Worm (Caenorhabditis elegans): ENCODE results near the gene R11A8.1.

R11A8.1 gene

DNA sequence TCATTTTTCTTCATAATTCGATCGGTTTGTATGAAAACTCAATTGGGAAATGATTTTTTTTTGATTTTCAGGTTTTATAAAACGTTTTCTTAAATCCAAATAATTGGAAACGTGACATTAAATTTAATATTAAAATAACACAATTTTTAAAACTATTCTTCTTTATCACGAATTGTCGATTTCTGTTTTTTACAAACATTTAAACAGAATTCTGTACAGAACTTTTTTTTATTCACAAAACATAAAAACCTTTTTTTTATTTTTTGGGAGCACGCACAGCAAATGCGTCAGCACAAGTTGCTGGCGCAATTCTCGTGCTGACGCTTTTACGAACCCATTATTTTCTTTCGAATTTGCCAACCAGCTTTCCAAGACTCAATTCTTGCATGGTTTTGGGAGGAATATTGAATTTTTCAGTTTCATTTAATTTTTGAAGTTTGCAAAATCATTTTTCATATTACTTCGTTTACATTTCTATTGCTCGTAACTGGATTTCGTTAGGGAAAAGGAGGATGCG is 16.9 kb upstream of the R11A8.1 start, which contains the start of gene mpz-5 (continued):
- TF ChIP-seq egl-27 (tag; optimal IDR thresholded peaks at IDR 0.05) (no peak), ceh-62 (tag; optimal IDR thresholded peaks at IDR 0.05) (no peak), hlh-11 (tag; optimal IDR thresholded peaks at IDR 0.05) (peak; percentile 55), hif-1 (tag; optimal IDR thresholded peaks at IDR 0.05) (peak in 1 of 2 experiments; percentile 37), hmg-1.1 (GFP tag; IDR thresholded peaks at IDR 0.05) (peak; percentile 61; the same call in 1 of the 2 replicates), daf-12 (tag; optimal IDR thresholded peaks at IDR 0.05) (no peak), ztf-7 (tag; optimal IDR thresholded peaks at IDR 0.05) (peak; percentile 54), nhr-237 (tag; optimal IDR thresholded peaks at IDR 0.05) (no peak), arid-1 (GFP tag; conservative IDR thresholded peaks at IDR 0.05) (no peak), rbr-2 (tag; optimal IDR thresholded peaks at IDR 0.05) (peak; percentile 75)

DNA sequence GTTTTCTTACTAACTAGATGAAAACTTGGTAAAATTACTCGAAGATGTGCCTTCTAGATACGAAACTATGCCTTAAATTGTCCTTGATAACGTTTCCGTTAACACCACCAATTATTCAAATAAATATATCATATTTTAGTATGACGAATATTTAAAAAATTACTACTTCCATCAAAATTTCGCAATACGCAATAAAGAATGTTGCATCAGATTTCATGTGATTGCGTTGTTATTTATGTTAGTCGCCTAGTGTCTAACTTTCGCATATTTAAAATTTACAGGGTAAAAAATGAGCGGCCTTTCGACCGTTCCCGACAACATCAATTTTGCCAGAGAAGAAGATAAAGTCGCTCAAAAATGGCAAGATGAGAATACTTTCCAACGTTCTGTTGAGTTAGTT is 11.4 kb upstream of the R11A8.1 start, which contains the start of gene iars-1:
Gene iars-1, plus strand, starts transcription at position 276 of the 400 bp plus-strand sequence.
- TF ChIP-seq zfp-2 (tag; optimal IDR thresholded peaks at IDR 0.05) (no peak), dve-1 (tag; optimal IDR thresholded peaks at IDR 0.05; ENCODE audit: insufficient read depth) (no peak), rbr-2 (tag; optimal IDR thresholded peaks at IDR 0.05) (no peak), nhr-77 (tag; optimal IDR thresholded peaks at IDR 0.05) (no peak), F44E2.7 (GFP tag; IDR thresholded peaks at IDR 0.05) (no peak), sdz-12 (GFP tag; optimal IDR thresholded peaks at IDR 0.05) (no peak), lir-3 (tag; optimal IDR thresholded peaks at IDR 0.05) (no peak), spr-3 (GFP tag; optimal IDR thresholded peaks at IDR 0.05) (no peak), saeg-2 (GFP tag; IDR thresholded peaks at IDR 0.05) (no peak), fos-1 (tag; optimal IDR thresholded peaks at IDR 0.05) (no peak), ces-1 (GFP tag; optimal IDR thresholded peaks at IDR 0.05) (no peak), madf-9 (GFP tag; conservative IDR thresholded peaks at IDR 0.05) (no peak), php-3 (GFP tag; IDR thresholded peaks at IDR 0.05) (no peak), R02D3.7 (tag; optimal IDR thresholded peaks at IDR 0.05) (no peak)

DNA sequence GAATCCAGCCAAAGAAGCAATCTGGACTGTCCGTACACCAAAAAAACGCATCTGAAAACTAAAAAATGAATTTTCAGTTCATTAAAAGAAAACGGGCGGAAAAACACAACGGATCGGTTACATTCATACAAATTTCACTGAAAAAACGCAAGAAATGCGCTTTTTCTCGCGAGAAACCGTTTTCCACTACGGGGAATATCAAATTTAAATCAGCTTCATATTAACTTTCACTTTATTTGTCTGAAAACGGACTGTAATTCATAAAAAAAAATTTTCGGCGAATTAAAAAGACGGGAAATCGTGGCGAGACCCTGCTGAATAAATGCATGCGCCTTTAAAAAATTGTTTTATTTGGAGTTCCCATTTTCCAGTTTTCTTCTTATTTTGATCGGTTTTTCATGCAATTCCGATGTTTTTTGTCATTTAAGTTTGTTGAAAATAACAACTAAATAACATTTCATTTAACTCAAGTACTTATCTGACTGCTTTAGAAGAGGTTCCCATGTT is 10.8 kb upstream of the R11A8.1 start, which contains the start of gene pges-2:
Gene pges-2, minus strand, starts transcription at position 51 of the 507 bp plus-strand sequence.
- TF ChIP-seq dve-1 (tag; optimal IDR thresholded peaks at IDR 0.05; ENCODE audit: insufficient read depth) (peak; percentile 19), ZK546.5 (tag; optimal IDR thresholded peaks at IDR 0.05) (no peak), mes-2 (tag; optimal IDR thresholded peaks at IDR 0.05; ENCODE audit: poor library complexity, severe bottlenecking) (peak; percentile 22), dpl-1 (GFP tag; optimal IDR thresholded peaks at IDR 0.05) (peak; percentile 47), madf-5 (GFP tag; IDR thresholded peaks at IDR 0.05) (no peak), nhr-41 (GFP tag; IDR thresholded peaks at IDR 0.05) (no peak), lsy-2 (tag; optimal IDR thresholded peaks at IDR 0.05) (peak in 1 of 2 experiments; percentile 58), nhr-76 (tag; optimal IDR thresholded peaks at IDR 0.05) (no peak), tag-97 (GFP tag; IDR thresholded peaks at IDR 0.05) (no peak), mep-1 (tag; optimal IDR thresholded peaks at IDR 0.05) (peak; percentile 22), vab-7 (GFP tag; IDR thresholded peaks at IDR 0.05) (no peak), pha-4 (GFP tag; IDR thresholded peaks at IDR 0.05) (no peak), pha-4 (tag; optimal IDR thresholded peaks at IDR 0.05) (no peak)

DNA sequence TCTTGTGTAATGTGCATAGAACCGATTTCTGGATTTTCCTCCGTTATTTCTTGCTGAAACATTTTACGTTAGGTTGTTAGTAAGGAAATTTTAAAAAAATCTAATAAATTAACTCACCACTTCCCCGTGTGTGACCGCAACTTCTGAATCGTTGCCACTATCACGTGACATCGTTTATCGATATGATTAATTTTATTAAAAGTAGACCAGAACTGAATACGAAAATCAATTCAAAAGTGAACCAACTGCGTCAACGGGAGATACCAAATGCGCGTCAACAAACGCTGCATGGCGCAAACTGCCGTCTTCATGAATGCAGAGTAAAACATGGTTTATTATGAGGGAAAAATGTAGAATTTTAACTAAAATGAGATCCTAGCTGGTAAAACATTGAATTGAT is 9.0 kb upstream of the R11A8.1 start, which contains the start of gene sir-2.1:
Gene sir-2.1, minus strand, starts transcription at position 212 of the 400 bp plus-strand sequence.
- TF ChIP-seq jun-1 (tag; optimal IDR thresholded peaks at IDR 0.05), result peak; percentile 21
- peak; percentile 30 for TF ChIP-seq unc-130 (GFP tag; optimal IDR thresholded peaks at IDR 0.05)
- TF ChIP-seq fkh-10 (GFP tag; optimal IDR thresholded peaks at IDR 0.05), result no peak
- TF ChIP-seq D1046.2 (GFP tag; IDR thresholded peaks at IDR 0.05), result no peak
- TF ChIP-seq vab-7 (GFP tag; IDR thresholded peaks at IDR 0.05), result no peak
- TF ChIP-seq snpc-1.2 (GFP tag; IDR thresholded peaks at IDR 0.05), result no peak
- no peak for TF ChIP-seq snpc-4 (tag; optimal IDR thresholded peaks at IDR 0.05)
- peak; percentile 58 for TF ChIP-seq dve-1 (tag; optimal IDR thresholded peaks at IDR 0.05; ENCODE audit: insufficient read depth)
- TF ChIP-seq lsy-2 (tag; optimal IDR thresholded peaks at IDR 0.05), result peak in 1 of 2 experiments; percentile 69
- no peak for TF ChIP-seq Y105C5A.15 (GFP tag; IDR thresholded peaks at IDR 0.05)
- peak; percentile 29 for TF ChIP-seq ama-1 (optimal IDR thresholded peaks at IDR 0.05)
- peak; percentile 71 for TF ChIP-seq mes-2 (tag; optimal IDR thresholded peaks at IDR 0.05; ENCODE audit: poor library complexity, severe bottlenecking)
- peak; percentile 53 for TF ChIP-seq lin-38 (GFP tag; IDR thresholded peaks at IDR 0.05)
- TF ChIP-seq rbr-2 (tag; optimal IDR thresholded peaks at IDR 0.05), result peak; percentile 58
- TF ChIP-seq daf-16 (GFP tag; optimal IDR thresholded peaks at IDR 0.05), result no peak
- peak; percentile 21 for TF ChIP-seq daf-16 (tag; optimal IDR thresholded peaks at IDR 0.05)
- no peak for TF ChIP-seq tag-97 (GFP tag; IDR thresholded peaks at IDR 0.05)
- TF ChIP-seq nhr-102 (tag; optimal IDR thresholded peaks at IDR 0.05), result peak; percentile 23

All from whole organism, L4 larva.